Worm (Caenorhabditis elegans) whole organism, young adult: ENCODE data around the gene exos-7.

Experiments
- C17E4.6 ChIP-seq: fragments of 200-800 bp; sonication (Bioruptor generic); IDR thresholded peaks from 2 replicates; pipeline ENCODE4 v1.3.6; 2022; ENCODE audit warnings: missing genetic modification reagents, missing genetic modification characterization, missing compliant biosample characterization
- F23B12.7 ChIP-seq: sonication (generic microtip); optimal IDR thresholded peaks from 2 replicates; lab custom pipeline; 2017; ENCODE audit warnings: missing genetic modification characterization, mild to moderate bottlenecking, missing compliant biosample characterization, antibody characterized with exemption, moderate library complexity; ENCODE audit not compliant: insufficient read depth
- K12H6.12 ChIP-seq: fragments of 200-800 bp; sonication (Bioruptor generic); optimal IDR thresholded peaks from 2 replicates; lab custom pipeline; 2018; ENCODE audit warnings: mild to moderate bottlenecking, missing genetic modification characterization, missing compliant biosample characterization
- ceh-40 ChIP-seq: fragments of 200-800 bp; sonication (Bioruptor generic); IDR thresholded peaks from 2 replicates; pipeline ENCODE4 v1.3.6; 2022; ENCODE audit warnings: missing genetic modification characterization, missing compliant biosample characterization
- egl-18 ChIP-seq: fragments of 200-800 bp; sonication (Bioruptor generic); IDR thresholded peaks from 2 replicates; pipeline ENCODE4 v1.3.6; 2022; ENCODE audit warnings: missing genetic modification reagents, missing genetic modification characterization, missing compliant biosample characterization
- hmg-1.2 ChIP-seq: fragments of 200-800 bp; sonication (Bioruptor generic); IDR thresholded peaks from 2 replicates; pipeline ENCODE4 v1.3.6; 2022; ENCODE audit warnings: missing genetic modification reagents, missing genetic modification characterization, missing compliant biosample characterization
- hrde-1 ChIP-seq: sonication (generic microtip); optimal IDR thresholded peaks from 2 replicates; lab custom pipeline; 2016; ENCODE audit warnings: missing genetic modification characterization, mild to moderate bottlenecking, missing compliant biosample characterization, moderate library complexity, missing genotype, missing genetic modification reagents, borderline replicate concordance
- hsf-1 ChIP-seq: fragments of 200-800 bp; sonication (Bioruptor generic); IDR thresholded peaks from 2 replicates; pipeline ENCODE4 v1.3.6; 2022; ENCODE audit warnings: missing genetic modification reagents, missing genetic modification characterization, missing compliant biosample characterization
- lin-35 ChIP-seq, 3 experiments: fragments of 150-350 bp in 2 of 3; sonication (generic microtip) in 1 of 3; optimal IDR thresholded peaks; 2 replicates each; lab custom pipeline; 2014 to 2018; ENCODE audit warnings: missing biosample characterization in 3 of 3, missing genetic modification characterization in 3 of 3, missing genetic modification reagents in 3 of 3
- nfya-1 ChIP-seq: sonication (generic microtip); optimal IDR thresholded peaks from 2 replicates; lab custom pipeline; 2017; ENCODE audit warnings: antibody characterized with exemption, missing compliant biosample characterization, missing genetic modification characterization, borderline replicate concordance; ENCODE audit not compliant: insufficient read depth
- nhr-120 ChIP-seq: fragments of 200-800 bp; sonication (Bioruptor generic); IDR thresholded peaks from 2 replicates; pipeline ENCODE4 v1.3.6; 2022; ENCODE audit warnings: missing genetic modification characterization, missing compliant biosample characterization
- sea-2 ChIP-seq: fragments of 200-800 bp; sonication (Bioruptor generic); IDR thresholded peaks from 2 replicates; pipeline ENCODE4 v1.3.6; 2022; ENCODE audit warnings: missing genetic modification characterization, missing compliant biosample characterization
- snpc-1.3 ChIP-seq: sonication (generic microtip); optimal IDR thresholded peaks from 2 replicates; lab custom pipeline; 2017; ENCODE audit warnings: missing genetic modification characterization, mild to moderate bottlenecking, missing compliant biosample characterization, antibody characterized with exemption, moderate library complexity, missing genotype, missing genetic modification reagents; ENCODE audit not compliant: insufficient read depth
- somi-1 ChIP-seq: fragments of 200-800 bp; sonication (Bioruptor generic); optimal IDR thresholded peaks from 2 replicates; lab custom pipeline; 2018; ENCODE audit warnings: mild to moderate bottlenecking, missing genetic modification characterization, missing compliant biosample characterization
- tbx-9 ChIP-seq: sonication (generic microtip); optimal IDR thresholded peaks from 2 replicates; lab custom pipeline; 2016; ENCODE audit warnings: borderline replicate concordance, missing genetic modification characterization, inconsistent platforms, missing compliant biosample characterization
- unc-62 ChIP-seq: fragments of 150-350 bp; optimal IDR thresholded peaks from 2 replicates; lab custom pipeline; 2014; ENCODE audit warnings: missing biosample characterization, missing genetic modification reagents, missing genetic modification characterization
- zim-3 ChIP-seq: sonication (generic microtip); optimal IDR thresholded peaks from 2 replicates; lab custom pipeline; 2017; ENCODE audit warnings: mild to moderate bottlenecking, missing genetic modification characterization, moderate library complexity, missing compliant biosample characterization

exos-7 gene

ce11 chrV:20875324-20875723 is 36.7 kb downstream of the exos-7 start:
- TF ChIP-seq egl-18 (GFP tag; lab: Robert Waterston, UW) (no peak), ceh-40 (GFP tag; lab: Robert Waterston, UW) (no peak), lin-35 (GFP tag; optimal IDR thresholded peaks at IDR 0.05; lab: Kevin White, UChicago) (no peak), tbx-9 (tag; lab: Kevin White, UChicago) (no peak), nhr-120 (GFP tag; lab: Robert Waterston, UW) (no peak), zim-3 (tag; lab: Kevin White, UChicago) (no peak), somi-1 (GFP tag; lab: Kevin White, UChicago) (no peak), sea-2 (GFP tag; lab: Robert Waterston, UW) (no peak), hsf-1 (GFP tag; lab: Robert Waterston, UW) (no peak), C17E4.6 (GFP tag; lab: Robert Waterston, UW) (no peak)

DNA sequence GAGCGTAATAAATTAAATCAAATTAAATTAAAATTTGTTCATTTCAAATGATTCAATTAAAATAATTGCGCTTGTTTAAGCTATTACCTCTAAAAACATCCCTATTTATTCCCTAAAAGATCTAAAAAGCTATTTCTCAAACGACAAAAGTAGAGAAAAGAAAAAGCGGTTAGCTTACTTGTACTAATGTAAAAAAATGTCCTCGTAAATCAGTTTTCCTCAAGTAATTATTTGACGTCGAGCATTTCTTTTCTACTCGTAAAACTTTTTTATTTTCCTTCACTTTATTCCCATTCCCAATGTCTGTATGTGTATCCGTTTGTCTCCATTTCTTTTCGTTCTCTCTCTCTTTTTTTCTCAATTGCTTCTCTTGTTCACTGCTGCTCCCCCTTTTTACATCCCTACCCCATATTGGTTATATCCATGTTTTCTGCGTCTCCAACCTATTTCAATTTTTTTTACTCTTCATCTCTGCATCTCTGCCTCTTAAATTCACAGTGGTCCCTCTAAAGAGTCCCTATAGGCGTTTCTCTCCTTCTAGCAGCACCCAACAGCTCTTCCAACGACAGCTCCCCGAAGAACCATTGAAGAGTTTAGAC is 40.5 kb downstream of the exos-7 start, which contains the start of gene unc-80:
Gene unc-80, plus strand, starts transcription at position 533 of the 599 bp plus-strand sequence.
- TF ChIP-seq nfya-1 (tag; lab: Kevin White, UChicago): no peak
- TF ChIP-seq snpc-1.3 (tag; lab: Kevin White, UChicago): no peak
- no peak for TF ChIP-seq F23B12.7 (tag; lab: Kevin White, UChicago)
- no peak for TF ChIP-seq unc-62
- TF ChIP-seq hmg-1.2 (GFP tag; lab: Robert Waterston, UW): peak; percentile 58; the same call in 1 of the 2 replicates
- TF ChIP-seq K12H6.12 (tag; lab: Kevin White, UChicago): peak; percentile 47
- no peak for TF ChIP-seq hrde-1 (tag; lab: Kevin White, UChicago)
- peak in 1 of 3 experiments; percentile 44 for TF ChIP-seq lin-35 (GFP tag; optimal IDR thresholded peaks at IDR 0.05; lab: Kevin White, UChicago)
- TF ChIP-seq, all 124 proteins: peak for 3
